Worm (Caenorhabditis elegans) whole organism, young adult: Measurements from ENCODE around the gene Y46B2A.3.
"Not testable (repeated sequence)": the region's sequence is repeated elsewhere in the genome, so short reads cannot be mapped to it uniquely, and the experiment has no call there.

Source experiments
- F22D6.2 ChIP-seq: sonication (generic microtip); optimal IDR thresholded peaks from 2 replicates; lab custom pipeline; 2016; ENCODE audit warnings: mild to moderate bottlenecking, missing genetic modification characterization, missing compliant biosample characterization
- F37B4.10 ChIP-seq: fragments of 200-800 bp; sonication (Bioruptor generic); IDR thresholded peaks from 2 replicates; pipeline ENCODE4 v1.3.6; 2022; ENCODE audit warnings: missing genetic modification characterization, missing compliant biosample characterization
- F49E8.2 ChIP-seq: sonication (generic microtip); optimal IDR thresholded peaks from 3 replicates; lab custom pipeline; 2017; ENCODE audit warnings: missing genetic modification characterization, mild to moderate bottlenecking, missing compliant biosample characterization, antibody characterized with exemption, moderate library complexity; ENCODE audit not compliant: insufficient read depth
- Y53F4B.3 ChIP-seq: fragments of 200-800 bp; sonication (Bioruptor generic); IDR thresholded peaks from 2 replicates; pipeline ENCODE4 v1.3.6; 2022; ENCODE audit warnings: missing genetic modification reagents, missing genetic modification characterization, missing compliant biosample characterization
- Y67H2A.10 ChIP-seq: fragments of 200-800 bp; sonication (Bioruptor generic); conservative IDR thresholded peaks from 2 replicates; pipeline ENCODE4 v1.3.6; 2022; ENCODE audit warnings: missing genetic modification reagents, missing genetic modification characterization, missing compliant biosample characterization
- ZK185.1 ChIP-seq: sonication (generic microtip); optimal IDR thresholded peaks from 2 replicates; lab custom pipeline; 2016; ENCODE audit warnings: mild to moderate bottlenecking, missing genetic modification characterization, missing compliant biosample characterization; ENCODE audit not compliant: poor library complexity, severe bottlenecking
- ama-1 ChIP-seq, 3 experiments: fragments of 150-350 bp in 1 of 3; sonication (generic microtip) in 2 of 3; optimal IDR thresholded peaks; 2 replicates each; lab custom pipeline; 2014 to 2018; ENCODE audit warnings: missing biosample characterization in 2 of 3, missing genetic modification characterization in 2 of 3, missing genetic modification reagents in 2 of 3
- cebp-1 ChIP-seq, 2 experiments: fragments of 200-800 bp in 1 of 2; sonication (Bioruptor generic) in 1 of 2; sonication (generic microtip) in 1 of 2; IDR thresholded peaks in 1 of 2; optimal IDR thresholded peaks in 1 of 2; 2 replicates each; pipeline versions ENCODE4 v1.3.6 to Lab custom; 2017 to 2022; ENCODE audit warnings: missing compliant biosample characterization in 2 of 2, missing genetic modification characterization in 2 of 2, mild to moderate bottlenecking in 1 of 2, missing genetic modification reagents in 1 of 2, moderate library complexity in 1 of 2
- cebp-2 ChIP-seq: fragments of 200-800 bp; sonication (Bioruptor generic); IDR thresholded peaks from 2 replicates; pipeline ENCODE4 v1.3.6; 2022; ENCODE audit warnings: missing genetic modification characterization, missing compliant biosample characterization
- ceh-100 ChIP-seq: fragments of 200-800 bp; sonication (Bioruptor generic); IDR thresholded peaks from 2 replicates; pipeline ENCODE4 v1.3.6; 2022; ENCODE audit warnings: missing genetic modification reagents, missing genetic modification characterization, missing compliant biosample characterization
- ceh-27 ChIP-seq: fragments of 200-800 bp; sonication (Bioruptor generic); optimal IDR thresholded peaks from 2 replicates; lab custom pipeline; 2018; ENCODE audit warnings: mild to moderate bottlenecking, missing genetic modification characterization, moderate library complexity, missing compliant biosample characterization
- dpl-1 ChIP-seq: fragments of 150-350 bp; optimal IDR thresholded peaks from 2 replicates; lab custom pipeline; 2014; ENCODE audit warnings: missing biosample characterization, missing genetic modification reagents, missing genetic modification characterization
- ets-4 ChIP-seq: fragments of 200-800 bp; sonication (Bioruptor generic); optimal IDR thresholded peaks from 2 replicates; lab custom pipeline; 2018; ENCODE audit warnings: mild to moderate bottlenecking, missing genetic modification characterization, missing compliant biosample characterization
- fkh-3 ChIP-seq: sonication (generic microtip); optimal IDR thresholded peaks from 2 replicates; lab custom pipeline; 2016; ENCODE audit warnings: mild to moderate bottlenecking, missing genetic modification characterization, missing compliant biosample characterization
- him-1 ChIP-seq: sonication (generic microtip); optimal IDR thresholded peaks from 2 replicates; lab custom pipeline; 2016; ENCODE audit warnings: missing genotype, missing genetic modification reagents, missing genetic modification characterization, missing compliant biosample characterization
- hmg-1.2 ChIP-seq: fragments of 200-800 bp; sonication (Bioruptor generic); IDR thresholded peaks from 2 replicates; pipeline ENCODE4 v1.3.6; 2022; ENCODE audit warnings: missing genetic modification reagents, missing genetic modification characterization, missing compliant biosample characterization
- let-607 ChIP-seq, 2 experiments: fragments of 200-800 bp in 1 of 2; sonication (Bioruptor generic) in 1 of 2; sonication (generic microtip) in 1 of 2; optimal IDR thresholded peaks; 2 replicates each; lab custom pipeline; 2016 to 2018; ENCODE audit warnings: mild to moderate bottlenecking in 2 of 2, missing compliant biosample characterization in 2 of 2, missing genetic modification characterization in 2 of 2, moderate library complexity in 2 of 2, missing genotype in 1 of 2
- lin-54 ChIP-seq: fragments of 200-800 bp; sonication (Bioruptor generic); optimal IDR thresholded peaks from 2 replicates; lab custom pipeline; 2018; ENCODE audit warnings: mild to moderate bottlenecking, missing genetic modification characterization, missing compliant biosample characterization
- madf-3 ChIP-seq: fragments of 200-800 bp; sonication (Bioruptor generic); IDR thresholded peaks from 2 replicates; pipeline ENCODE4 v1.3.6; 2022; ENCODE audit warnings: missing genetic modification reagents, missing genetic modification characterization, missing compliant biosample characterization
- madf-8 ChIP-seq: fragments of 200-800 bp; sonication (Bioruptor generic); conservative IDR thresholded peaks from 2 replicates; pipeline ENCODE4 v1.3.6; 2022; ENCODE audit warnings: missing genetic modification reagents, missing genetic modification characterization, missing compliant biosample characterization
- mel-28 ChIP-seq: sonication (generic microtip); optimal IDR thresholded peaks from 2 replicates; lab custom pipeline; 2016; ENCODE audit warnings: borderline replicate concordance, mild to moderate bottlenecking, missing genetic modification characterization, missing compliant biosample characterization
- mes-4 ChIP-seq: sonication (generic microtip); optimal IDR thresholded peaks from 2 replicates; lab custom pipeline; 2016; ENCODE audit warnings: missing genotype, missing genetic modification characterization, missing compliant biosample characterization
- nhr-120 ChIP-seq: fragments of 200-800 bp; sonication (Bioruptor generic); IDR thresholded peaks from 2 replicates; pipeline ENCODE4 v1.3.6; 2022; ENCODE audit warnings: missing genetic modification characterization, missing compliant biosample characterization
- sea-2 ChIP-seq: fragments of 200-800 bp; sonication (Bioruptor generic); IDR thresholded peaks from 2 replicates; pipeline ENCODE4 v1.3.6; 2022; ENCODE audit warnings: missing genetic modification characterization, missing compliant biosample characterization
- snpc-3.4 ChIP-seq: sonication (generic microtip); optimal IDR thresholded peaks from 2 replicates; lab custom pipeline; 2017; ENCODE audit warnings: missing genetic modification characterization, mild to moderate bottlenecking, missing compliant biosample characterization, antibody characterized with exemption, moderate library complexity, missing genotype, missing genetic modification reagents
- somi-1 ChIP-seq: fragments of 200-800 bp; sonication (Bioruptor generic); optimal IDR thresholded peaks from 2 replicates; lab custom pipeline; 2018; ENCODE audit warnings: mild to moderate bottlenecking, missing genetic modification characterization, missing compliant biosample characterization
- unc-130 ChIP-seq: sonication (generic microtip); optimal IDR thresholded peaks from 2 replicates; lab custom pipeline; 2016; ENCODE audit warnings: missing genetic modification reagents, missing genetic modification characterization, missing compliant biosample characterization
- ztf-22 ChIP-seq: fragments of 200-800 bp; sonication (Bioruptor generic); optimal IDR thresholded peaks from 2 replicates; lab custom pipeline; 2018; ENCODE audit warnings: mild to moderate bottlenecking, missing genetic modification characterization, moderate library complexity, missing compliant biosample characterization

Y46B2A.3 gene

ce11 chrII:822730-823129, 44.0 kb downstream of the Y46B2A.3 start, which contains the start of gene msrp-4:
Gene msrp-4 (minus strand): TSS chrII:822830.
- not testable (repeated sequence) for TF ChIP-seq unc-130 (GFP tag; lab: Kevin White, UChicago); him-1 (tag; lab: Kevin White, UChicago); F49E8.2 (tag; lab: Kevin White, UChicago)

ce11 chrII:821514-821913, 45.2 kb downstream of the Y46B2A.3 start, which contains the start of gene F46F5.8:
Gene F46F5.8 (minus strand): TSS chrII:821614.
- no peak for TF ChIP-seq Y67H2A.10 (GFP tag; lab: Robert Waterston, UW)
- TF ChIP-seq madf-8 (GFP tag; lab: Robert Waterston, UW), result no peak
- TF ChIP-seq mel-28 (tag; lab: Kevin White, UChicago), result no peak
- TF ChIP-seq him-1 (tag; lab: Kevin White, UChicago), result no peak
- no peak for TF ChIP-seq F22D6.2
- no peak for TF ChIP-seq nhr-120
- TF ChIP-seq ztf-22, result no peak
- TF ChIP-seq ceh-27 (GFP tag; lab: Kevin White, UChicago), result no peak
- TF ChIP-seq madf-3 (GFP tag; lab: Robert Waterston, UW), result no peak
- no peak for TF ChIP-seq ets-4 (GFP tag; lab: Kevin White, UChicago)
- TF ChIP-seq F37B4.10 (GFP tag; lab: Robert Waterston, UW), result no peak
- no peak for TF ChIP-seq snpc-3.4 (tag; lab: Kevin White, UChicago)
- no peak for TF ChIP-seq lin-54 (GFP tag; lab: Kevin White, UChicago)
- no peak for TF ChIP-seq ama-1 (optimal IDR thresholded peaks at IDR 0.05; lab: Kevin White, UChicago)
- no peak for TF ChIP-seq ama-1 (GFP tag; optimal IDR thresholded peaks at IDR 0.05; lab: Kevin White, UChicago)
- TF ChIP-seq, all 124 proteins: peak for 0

DNA sequence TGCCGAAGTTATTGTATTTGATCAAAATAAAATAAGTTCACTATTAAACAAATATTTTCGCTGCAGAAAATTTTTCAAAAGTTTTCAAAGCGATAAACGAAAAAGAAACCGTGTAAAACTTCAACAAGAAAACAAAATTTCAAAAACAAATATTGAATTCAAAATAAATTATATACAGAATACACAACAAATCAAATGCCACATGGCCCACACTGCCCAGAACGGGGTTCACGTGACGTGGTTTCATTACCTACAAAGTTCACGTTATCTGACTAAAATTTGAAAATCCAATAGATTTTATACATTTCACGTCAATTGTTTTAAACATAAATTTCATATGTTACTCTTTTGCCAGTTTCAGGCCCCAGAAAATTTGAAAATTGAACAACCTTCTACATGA, 46.2 kb downstream of the Y46B2A.3 start, which contains the start of gene F46F5.7:
F46F5.7 (minus strand) TSS at position 101 of the 400 bp plus-strand sequence.
- TF ChIP-seq dpl-1, result no peak
- TF ChIP-seq ceh-100 (GFP tag; lab: Robert Waterston, UW), result no peak
- TF ChIP-seq cebp-2 (GFP tag; lab: Robert Waterston, UW), result no peak
- TF ChIP-seq let-607 (tag; optimal IDR thresholded peaks at IDR 0.05; lab: Kevin White, UChicago), result no peak
- no peak for TF ChIP-seq cebp-1 (GFP tag; IDR thresholded peaks at IDR 0.05; lab: Robert Waterston, UW)
- no peak for TF ChIP-seq cebp-1 (tag; optimal IDR thresholded peaks at IDR 0.05; lab: Kevin White, UChicago)
- no peak for TF ChIP-seq Y53F4B.3 (GFP tag; lab: Robert Waterston, UW)
- no peak for TF ChIP-seq hmg-1.2 (GFP tag; lab: Robert Waterston, UW)
- TF ChIP-seq, all 124 proteins: peak for 0

DNA sequence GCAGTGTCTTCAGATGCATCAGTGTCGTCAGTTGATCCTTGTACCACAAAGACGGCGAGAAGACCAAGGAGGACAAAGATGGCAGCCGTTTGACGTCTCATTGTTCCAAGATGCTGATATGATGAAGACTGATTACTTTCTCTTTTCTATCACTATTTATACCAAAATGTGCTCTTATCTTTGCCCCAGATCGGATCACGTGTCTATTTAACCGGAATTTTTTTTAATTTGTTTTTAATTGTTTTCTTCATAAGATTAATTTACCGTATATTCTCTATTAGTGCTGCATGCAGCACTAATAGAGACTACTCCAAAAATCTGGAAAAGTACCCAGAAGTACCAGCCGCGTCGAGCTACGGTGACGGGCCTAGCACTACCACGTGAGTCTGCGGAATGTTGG, 52.0 kb downstream of the Y46B2A.3 start, which contains the start of gene msrp-3:
msrp-3 (minus strand) TSS at position 101 of the 400 bp plus-strand sequence.
- no peak for TF ChIP-seq ZK185.1 (tag; lab: Kevin White, UChicago)
- TF ChIP-seq fkh-3 (tag; lab: Kevin White, UChicago), result no peak
- TF ChIP-seq sea-2 (GFP tag; lab: Robert Waterston, UW), result no peak
- TF ChIP-seq somi-1 (GFP tag; lab: Kevin White, UChicago), result no peak
- TF ChIP-seq mes-4 (tag; lab: Kevin White, UChicago), result no peak
